Worm (Caenorhabditis elegans) whole organism, mixed stage, embryonic: ENCODE data around the gene F15H10.5.

ENCODE experiments used
- M03D4.4 ChIP-seq: sonication (generic microtip); optimal IDR thresholded peaks from 2 replicates; lab custom pipeline; 2017; ENCODE audit warnings: mild to moderate bottlenecking, missing genetic modification characterization, missing compliant biosample characterization
- bed-3 ChIP-seq: fragments of 200-800 bp; sonication (Bioruptor generic); optimal IDR thresholded peaks from 3 replicates; lab custom pipeline; 2018; ENCODE audit warnings: mild to moderate bottlenecking, missing genetic modification characterization, moderate library complexity, missing compliant biosample characterization
- blmp-1 ChIP-seq: fragments of 150-350 bp; optimal IDR thresholded peaks from 2 replicates; lab custom pipeline; 2014; ENCODE audit warnings: missing biosample characterization, missing genetic modification characterization
- ceh-39 ChIP-seq: fragments of 150-350 bp; optimal IDR thresholded peaks from 2 replicates; lab custom pipeline; 2014; ENCODE audit warnings: missing biosample characterization, missing genetic modification characterization
- ceh-43 ChIP-seq: fragments of 200-800 bp; sonication (Bioruptor generic); optimal IDR thresholded peaks from 2 replicates; lab custom pipeline; 2018; ENCODE audit warnings: mild to moderate bottlenecking, missing genetic modification characterization, moderate library complexity, missing compliant biosample characterization
- ceh-83 ChIP-seq: fragments of 200-800 bp; sonication (Bioruptor generic); optimal IDR thresholded peaks from 2 replicates; lab custom pipeline; 2018; ENCODE audit warnings: mild to moderate bottlenecking, missing genetic modification characterization, missing compliant biosample characterization
- ces-1 ChIP-seq: fragments of 150-350 bp; optimal IDR thresholded peaks from 2 replicates; lab custom pipeline; 2014; ENCODE audit warnings: missing biosample characterization, missing genetic modification reagents, missing genetic modification characterization
- cnd-1 ChIP-seq: fragments of 200-800 bp; sonication (Bioruptor generic); optimal IDR thresholded peaks from 2 replicates; lab custom pipeline; 2018; ENCODE audit warnings: mild to moderate bottlenecking, missing genetic modification characterization, missing compliant biosample characterization
- drap-1 ChIP-seq: fragments of 200-800 bp; sonication (Bioruptor generic); optimal IDR thresholded peaks from 3 replicates; lab custom pipeline; 2018; ENCODE audit warnings: mild to moderate bottlenecking, missing genetic modification characterization, missing compliant biosample characterization
- elt-1 ChIP-seq: sonication (generic microtip); optimal IDR thresholded peaks from 2 replicates; lab custom pipeline; 2017; ENCODE audit warnings: missing genetic modification characterization, mild to moderate bottlenecking, missing compliant biosample characterization, antibody characterized with exemption, moderate library complexity, borderline replicate concordance; ENCODE audit not compliant: insufficient read depth
- elt-3 ChIP-seq: fragments of 150-350 bp; optimal IDR thresholded peaks from 2 replicates; lab custom pipeline; 2014; ENCODE audit warnings: missing biosample characterization, missing genetic modification characterization
- flh-1 ChIP-seq: fragments of 200-800 bp; sonication (Bioruptor generic); optimal IDR thresholded peaks from 2 replicates; lab custom pipeline; 2018; ENCODE audit warnings: mild to moderate bottlenecking, missing genetic modification characterization, moderate library complexity, missing compliant biosample characterization
- ham-2 ChIP-seq: fragments of 200-800 bp; sonication (Bioruptor generic); optimal IDR thresholded peaks from 2 replicates; lab custom pipeline; 2018; ENCODE audit warnings: mild to moderate bottlenecking, missing genetic modification characterization, missing compliant biosample characterization
- lin-13 ChIP-seq: fragments of 150-350 bp; optimal IDR thresholded peaks from 2 replicates; lab custom pipeline; 2014; ENCODE audit warnings: missing biosample characterization, missing genetic modification characterization
- lsy-2 ChIP-seq: fragments of 150-350 bp; optimal IDR thresholded peaks from 2 replicates; lab custom pipeline; 2014; ENCODE audit warnings: missing biosample characterization, missing genetic modification characterization
- mab-5 ChIP-seq: fragments of 150-350 bp; optimal IDR thresholded peaks from 2 replicates; lab custom pipeline; 2014; ENCODE audit warnings: missing biosample characterization, missing genetic modification characterization
- mep-1 ChIP-seq: fragments of 150-350 bp; optimal IDR thresholded peaks from 2 replicates; lab custom pipeline; 2017; ENCODE audit warnings: missing biosample characterization, missing genetic modification reagents, missing genetic modification characterization, inconsistent platforms
- mls-2 ChIP-seq: sonication (generic microtip); optimal IDR thresholded peaks from 2 replicates; lab custom pipeline; 2016; ENCODE audit warnings: mild to moderate bottlenecking, missing genetic modification characterization, moderate library complexity, missing compliant biosample characterization
- nhr-12 ChIP-seq: fragments of 150-350 bp; optimal IDR thresholded peaks from 2 replicates; lab custom pipeline; 2014; ENCODE audit warnings: missing biosample characterization, missing genetic modification characterization
- nhr-2 ChIP-seq: fragments of 150-350 bp; optimal IDR thresholded peaks from 2 replicates; lab custom pipeline; 2014; ENCODE audit warnings: missing biosample characterization, missing genetic modification characterization
- nhr-237 ChIP-seq: fragments of 150-350 bp; optimal IDR thresholded peaks from 2 replicates; lab custom pipeline; 2014; ENCODE audit warnings: missing biosample characterization, missing genetic modification characterization
- nhr-28 ChIP-seq: fragments of 150-350 bp; optimal IDR thresholded peaks from 2 replicates; lab custom pipeline; 2014; ENCODE audit warnings: missing biosample characterization, missing genetic modification characterization
- nhr-76 ChIP-seq: sonication (generic microtip); optimal IDR thresholded peaks from 2 replicates; lab custom pipeline; 2017; ENCODE audit warnings: missing biosample characterization, missing genetic modification characterization
- sem-2 ChIP-seq: fragments of 200-800 bp; sonication (Bioruptor generic); optimal IDR thresholded peaks from 2 replicates; lab custom pipeline; 2018; ENCODE audit warnings: mild to moderate bottlenecking, missing genetic modification characterization, missing compliant biosample characterization
- snpc-4 ChIP-seq: fragments of 150-350 bp; optimal IDR thresholded peaks from 2 replicates; lab custom pipeline; 2014; ENCODE audit warnings: missing biosample characterization, missing genetic modification characterization
- sptf-1 ChIP-seq: sonication (generic microtip); optimal IDR thresholded peaks from 2 replicates; lab custom pipeline; 2017; ENCODE audit warnings: mild to moderate bottlenecking, missing genetic modification characterization, moderate library complexity, missing compliant biosample characterization
- tbx-8 ChIP-seq: fragments of 200-800 bp; sonication (Bioruptor generic); optimal IDR thresholded peaks from 2 replicates; lab custom pipeline; 2018; ENCODE audit warnings: mild to moderate bottlenecking, missing genetic modification characterization, moderate library complexity, missing compliant biosample characterization
- unc-39 ChIP-seq: fragments of 150-350 bp; optimal IDR thresholded peaks from 2 replicates; lab custom pipeline; 2014; ENCODE audit warnings: missing biosample characterization, missing genetic modification characterization
- unc-62 ChIP-seq: fragments of 150-350 bp; optimal IDR thresholded peaks from 2 replicates; lab custom pipeline; 2014; ENCODE audit warnings: missing biosample characterization, missing genetic modification reagents, missing genetic modification characterization
- zip-8 ChIP-seq: fragments of 150-350 bp; optimal IDR thresholded peaks from 2 replicates; lab custom pipeline; 2014; ENCODE audit warnings: missing biosample characterization, missing genetic modification characterization
- ztf-11 ChIP-seq: fragments of 150-350 bp; optimal IDR thresholded peaks from 2 replicates; lab custom pipeline; 2014; ENCODE audit warnings: missing biosample characterization, missing genetic modification characterization

F15H10.5 gene

DNA sequence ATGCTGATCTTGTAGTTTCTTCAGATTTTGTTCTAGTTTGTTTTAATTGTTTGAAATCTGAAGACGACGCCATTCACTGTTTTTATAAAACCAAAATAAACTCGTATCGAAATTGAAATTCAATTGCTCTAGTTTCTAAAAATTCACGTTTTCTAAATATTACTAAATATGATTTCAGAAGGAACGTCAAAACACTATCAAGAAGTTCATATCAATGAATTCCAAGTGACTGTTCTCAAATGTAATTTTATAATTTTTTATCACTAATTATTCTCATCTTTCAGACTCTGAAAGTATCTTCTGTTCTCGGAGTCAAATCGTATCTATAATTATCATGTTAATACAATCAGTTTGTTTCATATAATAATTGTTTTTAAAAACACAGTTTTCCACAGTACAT, 21.9 kb upstream of the F15H10.5 start, which contains the start of gene snf-10:
TSS of gene snf-10 (minus strand) at position 101 of the 400 bp plus-strand sequence.
- TF ChIP-seq mab-5 (tag; lab: Kevin White, UChicago) (no peak), mep-1 (tag; lab: Kevin White, UChicago) (no peak), tbx-8 (GFP tag; lab: Kevin White, UChicago) (no peak), ceh-43 (no peak), nhr-28 (tag; lab: Kevin White, UChicago) (no peak), blmp-1 (tag; lab: Kevin White, UChicago) (no peak)

DNA sequence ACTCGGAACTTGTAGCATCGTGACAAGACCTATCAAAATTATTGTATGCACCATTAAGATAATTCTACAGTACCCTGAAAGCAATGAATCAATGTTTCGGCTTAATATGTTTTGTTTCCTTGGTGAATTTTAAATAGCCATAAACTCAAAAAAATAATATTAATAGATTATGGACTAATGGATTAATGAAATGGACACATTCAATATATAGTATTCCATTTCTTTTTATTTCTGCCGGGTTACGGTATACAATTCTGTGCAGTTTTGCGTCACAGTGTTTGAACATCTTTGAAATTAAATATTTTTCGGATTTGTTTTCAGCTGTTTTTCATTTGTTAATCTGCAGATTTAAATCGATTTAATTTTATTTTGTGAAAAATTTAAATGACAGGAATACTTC, 17.8 kb upstream of the F15H10.5 start, which contains the start of gene set-22:
TSS of gene set-22 (plus strand) at position 301 of the 400 bp plus-strand sequence.
- TF ChIP-seq elt-1 (no peak), zip-8 (tag; lab: Kevin White, UChicago) (no peak), mls-2 (tag; lab: Kevin White, UChicago) (no peak), unc-62 (GFP tag; lab: Kevin White, UChicago) (no peak), nhr-12 (no peak), ztf-11 (tag; lab: Kevin White, UChicago) (no peak), ces-1 (GFP tag; lab: Kevin White, UChicago) (no peak), nhr-28 (tag; lab: Kevin White, UChicago) (no peak), mab-5 (tag; lab: Kevin White, UChicago) (no peak), ceh-83 (GFP tag; lab: Kevin White, UChicago) (no peak), elt-3 (no peak), lsy-2 (tag; lab: Kevin White, UChicago) (no peak), cnd-1 (tag; lab: Kevin White, UChicago) (no peak), snpc-4 (tag; lab: Kevin White, UChicago) (no peak), M03D4.4 (tag; lab: Kevin White, UChicago) (no peak), blmp-1 (tag; lab: Kevin White, UChicago) (no peak), bed-3 (no peak), flh-1 (GFP tag; lab: Kevin White, UChicago) (no peak), unc-39 (tag; lab: Kevin White, UChicago) (no peak), nhr-2 (tag; lab: Kevin White, UChicago) (no peak)

DNA sequence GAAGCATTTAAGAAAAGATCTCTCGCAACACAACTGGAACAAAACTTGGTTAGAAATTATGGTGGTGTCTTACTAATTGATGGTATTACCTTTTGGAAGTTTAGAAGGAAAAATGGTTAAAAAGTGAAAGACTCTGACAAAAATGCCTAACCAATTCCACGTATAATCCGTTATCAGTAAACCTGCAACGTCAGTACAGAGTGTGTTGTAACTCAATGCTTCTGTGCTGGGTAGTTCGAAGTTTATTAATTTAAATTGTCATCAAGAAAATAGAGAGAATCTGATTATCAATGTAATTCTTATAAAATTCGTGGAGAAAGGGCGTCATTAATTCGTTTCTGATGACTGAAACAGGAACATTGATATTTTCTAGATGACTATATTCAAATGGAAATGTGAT, 16.3 kb upstream of the F15H10.5 start:
- no peak for TF ChIP-seq tbx-8 (GFP tag; lab: Kevin White, UChicago)

DNA sequence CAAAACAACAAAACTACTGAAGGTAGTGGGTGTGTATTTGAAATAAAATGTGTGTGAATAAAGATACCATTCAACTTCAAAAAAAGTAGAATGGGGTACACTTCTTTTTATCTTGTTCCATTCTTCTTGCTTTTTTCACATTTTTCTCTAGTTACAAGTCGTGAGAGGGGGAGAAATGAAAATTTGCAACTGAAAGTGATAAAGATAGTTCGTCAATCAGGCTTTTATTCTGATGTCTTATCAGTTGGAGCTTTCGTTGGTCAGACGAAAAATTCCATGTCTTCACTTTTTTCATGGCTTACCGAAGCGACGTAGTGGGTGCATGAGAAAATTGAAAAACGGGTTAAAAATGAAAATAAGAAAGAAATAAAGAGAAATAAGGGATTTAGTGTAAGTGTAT, 14.9 kb upstream of the F15H10.5 start, which contains the start of gene Y32F6A.4:
TSS of gene Y32F6A.4 (minus strand) at position 347 of the 400 bp plus-strand sequence.
- TF ChIP-seq nhr-28 (tag; lab: Kevin White, UChicago), result no peak
- no peak for TF ChIP-seq ceh-83 (GFP tag; lab: Kevin White, UChicago)
- no peak for TF ChIP-seq snpc-4 (tag; lab: Kevin White, UChicago)
- TF ChIP-seq sptf-1 (tag; lab: Kevin White, UChicago), result no peak
- no peak for TF ChIP-seq ceh-43
- TF ChIP-seq elt-1, result no peak

DNA sequence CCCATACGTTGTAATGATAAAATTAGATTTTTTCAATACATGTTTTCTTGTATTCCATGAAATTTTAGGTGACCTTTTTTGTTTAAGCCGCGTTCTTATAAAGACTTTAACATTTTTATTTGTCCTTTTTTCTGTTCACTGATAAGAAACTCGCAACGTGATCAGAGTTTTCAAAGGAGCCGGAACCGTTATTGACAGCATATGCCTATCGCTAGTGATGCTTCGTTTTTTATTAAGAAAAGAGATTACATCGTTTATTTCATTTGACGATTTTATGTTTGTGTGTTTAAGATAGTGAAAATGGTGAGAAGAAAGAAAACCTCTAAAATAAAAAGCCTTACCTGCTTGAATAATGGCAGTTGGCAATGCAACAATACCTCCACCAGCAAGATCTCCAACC, 13.7 kb upstream of the F15H10.5 start:
- TF ChIP-seq nhr-2 (tag; lab: Kevin White, UChicago) (no peak), nhr-28 (tag; lab: Kevin White, UChicago) (no peak), lin-13 (no peak), nhr-237 (tag; lab: Kevin White, UChicago) (no peak), ham-2 (GFP tag; lab: Kevin White, UChicago) (no peak), mab-5 (tag; lab: Kevin White, UChicago) (no peak), sem-2 (GFP tag; lab: Kevin White, UChicago) (no peak)

DNA sequence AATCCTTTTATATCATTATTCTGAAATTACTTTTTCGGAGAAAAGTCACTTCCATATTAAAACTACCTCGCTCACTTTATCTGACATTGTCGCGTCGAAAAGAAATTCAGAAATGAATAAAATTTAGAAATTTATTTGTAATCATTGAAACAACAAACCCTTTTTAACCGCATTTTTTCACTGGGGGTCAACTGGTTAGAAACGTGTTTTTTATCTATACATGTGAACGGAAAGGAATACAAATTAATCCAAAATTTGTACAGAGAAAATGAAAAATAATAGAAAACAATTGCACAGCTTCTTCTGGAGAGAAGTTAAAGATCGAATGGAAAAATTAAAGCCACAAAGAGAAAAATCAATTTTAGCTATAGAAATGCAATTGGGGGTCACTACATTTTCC, 9.7 kb upstream of the F15H10.5 start, which contains the start of gene tag-314:
TSS of gene tag-314 (minus strand) at position 101 of the 400 bp plus-strand sequence.
- TF ChIP-seq unc-39 (tag; lab: Kevin White, UChicago) (no peak), nhr-2 (tag; lab: Kevin White, UChicago) (no peak), nhr-237 (tag; lab: Kevin White, UChicago) (no peak), sem-2 (GFP tag; lab: Kevin White, UChicago) (no peak), ces-1 (GFP tag; lab: Kevin White, UChicago) (no peak), ham-2 (GFP tag; lab: Kevin White, UChicago) (no peak), elt-3 (no peak), nhr-76 (tag; lab: Kevin White, UChicago) (no peak), blmp-1 (tag; lab: Kevin White, UChicago) (no peak), flh-1 (GFP tag; lab: Kevin White, UChicago) (no peak), ceh-43 (no peak), lsy-2 (tag; lab: Kevin White, UChicago) (no peak), mab-5 (tag; lab: Kevin White, UChicago) (no peak), drap-1 (GFP tag; lab: Kevin White, UChicago) (no peak), ceh-83 (GFP tag; lab: Kevin White, UChicago) (no peak), snpc-4 (tag; lab: Kevin White, UChicago) (no peak), M03D4.4 (tag; lab: Kevin White, UChicago) (no peak), cnd-1 (tag; lab: Kevin White, UChicago) (no peak), ceh-39 (no peak), lin-13 (no peak)
